Worm (Caenorhabditis elegans) whole organism, midembryonic: Measurements from ENCODE around the gene lido-12.

Source experiments
- T22C8.4 ChIP-seq: fragments of 200-800 bp; sonication (Bioruptor generic); IDR thresholded peaks from 2 replicates; pipeline ENCODE4 v1.3.6; 2022; ENCODE audit warnings: missing genetic modification characterization, missing compliant biosample characterization
- flt-1 ChIP-seq: fragments of 200-800 bp; sonication (Bioruptor generic); IDR thresholded peaks from 2 replicates; pipeline ENCODE4 v1.3.6; 2022; ENCODE audit warnings: missing genetic modification characterization, missing compliant biosample characterization
- med-1 ChIP-seq: sonication (generic microtip); optimal IDR thresholded peaks from 2 replicates; lab custom pipeline; 2017; ENCODE audit warnings: missing genetic modification characterization, mild to moderate bottlenecking, missing compliant biosample characterization, antibody characterized with exemption, missing genetic modification reagents; ENCODE audit not compliant: insufficient read depth
- ref-1 ChIP-seq: fragments of 200-800 bp; sonication (Bioruptor generic); conservative IDR thresholded peaks from 2 replicates; pipeline ENCODE4 v1.3.6; 2022; ENCODE audit warnings: missing genetic modification reagents, missing genetic modification characterization, missing compliant biosample characterization
- tab-1 ChIP-seq: fragments of 200-800 bp; sonication (Bioruptor generic); IDR thresholded peaks from 2 replicates; pipeline ENCODE4 v1.3.6; 2022; ENCODE audit warnings: missing genetic modification characterization, missing compliant biosample characterization
- ztf-23 ChIP-seq: fragments of 200-800 bp; sonication (Bioruptor generic); IDR thresholded peaks from 2 replicates; pipeline ENCODE4 v1.3.6; 2022; ENCODE audit warnings: missing genetic modification reagents, missing genetic modification characterization, missing compliant biosample characterization
- ztf-29 ChIP-seq: fragments of 200-800 bp; sonication (Bioruptor generic); IDR thresholded peaks from 2 replicates; pipeline ENCODE4 v1.3.6; 2022; ENCODE audit warnings: missing genetic modification reagents, missing genetic modification characterization, missing compliant biosample characterization

DNA sequence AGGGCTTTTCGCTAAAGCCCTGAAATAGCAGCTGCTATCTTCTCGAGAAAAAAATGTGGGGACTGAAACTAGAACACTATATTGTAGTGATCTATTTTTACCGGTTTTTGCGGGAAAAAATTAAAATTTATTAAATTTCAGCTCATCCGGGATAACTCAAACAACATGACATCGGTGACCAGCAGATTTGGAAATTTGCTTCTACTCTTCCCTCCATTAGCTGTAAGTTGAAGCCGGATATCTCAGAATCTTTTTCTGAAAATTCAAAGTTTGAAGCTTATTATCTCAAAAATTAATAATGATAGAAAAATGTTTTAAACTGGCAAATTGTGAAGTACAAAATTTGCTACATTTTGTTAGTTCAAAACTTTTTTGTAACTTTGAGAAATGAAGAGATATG is 21.2 kb upstream of the lido-12 start:
- no peak for TF ChIP-seq med-1
- TF ChIP-seq tab-1 (GFP tag; lab: Robert Waterston, UW) = no peak
- no peak for TF ChIP-seq flt-1 (GFP tag; lab: Robert Waterston, UW)
- TF ChIP-seq ref-1 = no peak
- TF ChIP-seq T22C8.4 (GFP tag; lab: Robert Waterston, UW) = no peak
- TF ChIP-seq ztf-29 (GFP tag; lab: Robert Waterston, UW) = no peak
- TF ChIP-seq ztf-23 = no peak
